Worm (Caenorhabditis elegans) whole organism, young adult: ENCODE results near the gene F38A1.11.

Experiments
- C06A6.2 ChIP-seq: fragments of 200-800 bp; sonication (Bioruptor generic); conservative IDR thresholded peaks from 2 replicates; pipeline ENCODE4 v1.3.6; 2022; ENCODE audit warnings: missing genetic modification characterization, missing compliant biosample characterization
- C17E4.6 ChIP-seq: fragments of 200-800 bp; sonication (Bioruptor generic); IDR thresholded peaks from 2 replicates; pipeline ENCODE4 v1.3.6; 2022; ENCODE audit warnings: missing genetic modification reagents, missing genetic modification characterization, missing compliant biosample characterization
- F10E7.11 ChIP-seq: sonication (generic microtip); optimal IDR thresholded peaks from 2 replicates; lab custom pipeline; 2017; ENCODE audit warnings: mild to moderate bottlenecking, missing genetic modification characterization, moderate library complexity, missing compliant biosample characterization
- F23B12.7 ChIP-seq: sonication (generic microtip); optimal IDR thresholded peaks from 2 replicates; lab custom pipeline; 2017; ENCODE audit warnings: missing genetic modification characterization, mild to moderate bottlenecking, missing compliant biosample characterization, antibody characterized with exemption, moderate library complexity; ENCODE audit not compliant: insufficient read depth
- F52B5.7 ChIP-seq: sonication (generic microtip); optimal IDR thresholded peaks from 2 replicates; lab custom pipeline; 2016; ENCODE audit warnings: mild to moderate bottlenecking, missing genetic modification characterization, missing compliant biosample characterization
- F55B11.4 ChIP-seq: sonication (generic microtip); optimal IDR thresholded peaks from 2 replicates; lab custom pipeline; 2016; ENCODE audit warnings: missing compliant biosample characterization, missing genetic modification characterization, borderline replicate concordance; ENCODE audit not compliant: insufficient read depth
- F57A8.1 ChIP-seq: fragments of 200-800 bp; sonication (Bioruptor generic); optimal IDR thresholded peaks from 2 replicates; lab custom pipeline; 2018; ENCODE audit warnings: mild to moderate bottlenecking, missing genetic modification characterization, moderate library complexity, missing compliant biosample characterization
- K12H6.12 ChIP-seq: fragments of 200-800 bp; sonication (Bioruptor generic); optimal IDR thresholded peaks from 2 replicates; lab custom pipeline; 2018; ENCODE audit warnings: mild to moderate bottlenecking, missing genetic modification characterization, missing compliant biosample characterization
- Y56A3A.18 ChIP-seq: fragments of 200-800 bp; sonication (Bioruptor generic); IDR thresholded peaks from 2 replicates; pipeline ENCODE4 v1.3.6; 2022; ENCODE audit warnings: missing genetic modification reagents, missing genetic modification characterization, missing compliant biosample characterization
- cebp-1 ChIP-seq, 2 experiments: fragments of 200-800 bp in 1 of 2; sonication (Bioruptor generic) in 1 of 2; sonication (generic microtip) in 1 of 2; IDR thresholded peaks in 1 of 2; optimal IDR thresholded peaks in 1 of 2; 2 replicates each; pipeline versions ENCODE4 v1.3.6 to Lab custom; 2017 to 2022; ENCODE audit warnings: missing compliant biosample characterization in 2 of 2, missing genetic modification characterization in 2 of 2, mild to moderate bottlenecking in 1 of 2, missing genetic modification reagents in 1 of 2, moderate library complexity in 1 of 2
- ceh-100 ChIP-seq: fragments of 200-800 bp; sonication (Bioruptor generic); IDR thresholded peaks from 2 replicates; pipeline ENCODE4 v1.3.6; 2022; ENCODE audit warnings: missing genetic modification reagents, missing genetic modification characterization, missing compliant biosample characterization
- ceh-40 ChIP-seq: fragments of 200-800 bp; sonication (Bioruptor generic); IDR thresholded peaks from 2 replicates; pipeline ENCODE4 v1.3.6; 2022; ENCODE audit warnings: missing genetic modification characterization, missing compliant biosample characterization
- die-1 ChIP-seq: sonication (generic microtip); optimal IDR thresholded peaks from 2 replicates; lab custom pipeline; 2016; ENCODE audit warnings: missing genotype, mild to moderate bottlenecking, missing genetic modification characterization, missing compliant biosample characterization
- dox-1 ChIP-seq: fragments of 200-800 bp; sonication (Bioruptor generic); IDR thresholded peaks from 2 replicates; pipeline ENCODE4 v1.3.6; 2022; ENCODE audit warnings: missing genetic modification reagents, missing genetic modification characterization, missing compliant biosample characterization
- dpff-1 ChIP-seq: sonication (generic microtip); optimal IDR thresholded peaks from 2 replicates; lab custom pipeline; 2017; ENCODE audit warnings: mild to moderate bottlenecking, missing genetic modification characterization, missing compliant biosample characterization
- efl-1 ChIP-seq: fragments of 150-350 bp; optimal IDR thresholded peaks from 2 replicates; lab custom pipeline; 2014; ENCODE audit warnings: missing biosample characterization, missing genetic modification reagents, missing genetic modification characterization
- egl-44 ChIP-seq: fragments of 200-800 bp; sonication (Bioruptor generic); IDR thresholded peaks from 2 replicates; pipeline ENCODE4 v1.3.6; 2022; ENCODE audit warnings: missing genetic modification reagents, missing genetic modification characterization, missing compliant biosample characterization
- ets-4 ChIP-seq: fragments of 200-800 bp; sonication (Bioruptor generic); optimal IDR thresholded peaks from 2 replicates; lab custom pipeline; 2018; ENCODE audit warnings: mild to moderate bottlenecking, missing genetic modification characterization, missing compliant biosample characterization
- fkh-3 ChIP-seq: sonication (generic microtip); optimal IDR thresholded peaks from 2 replicates; lab custom pipeline; 2016; ENCODE audit warnings: mild to moderate bottlenecking, missing genetic modification characterization, missing compliant biosample characterization
- gei-17 ChIP-seq: fragments of 200-800 bp; sonication (Bioruptor generic); optimal IDR thresholded peaks from 2 replicates; lab custom pipeline; 2018; ENCODE audit warnings: mild to moderate bottlenecking, missing genetic modification characterization, missing compliant biosample characterization
- hlh-12 ChIP-seq: sonication (generic microtip); optimal IDR thresholded peaks from 2 replicates; lab custom pipeline; 2016; ENCODE audit warnings: missing genetic modification characterization, missing compliant biosample characterization
- hrde-1 ChIP-seq: sonication (generic microtip); optimal IDR thresholded peaks from 2 replicates; lab custom pipeline; 2016; ENCODE audit warnings: missing genetic modification characterization, mild to moderate bottlenecking, missing compliant biosample characterization, moderate library complexity, missing genotype, missing genetic modification reagents, borderline replicate concordance
- hsf-1 ChIP-seq: fragments of 200-800 bp; sonication (Bioruptor generic); IDR thresholded peaks from 2 replicates; pipeline ENCODE4 v1.3.6; 2022; ENCODE audit warnings: missing genetic modification reagents, missing genetic modification characterization, missing compliant biosample characterization
- let-607 ChIP-seq, 2 experiments: fragments of 200-800 bp in 1 of 2; sonication (Bioruptor generic) in 1 of 2; sonication (generic microtip) in 1 of 2; optimal IDR thresholded peaks; 2 replicates each; lab custom pipeline; 2016 to 2018; ENCODE audit warnings: mild to moderate bottlenecking in 2 of 2, missing compliant biosample characterization in 2 of 2, missing genetic modification characterization in 2 of 2, moderate library complexity in 2 of 2, missing genotype in 1 of 2
- lin-40 ChIP-seq: sonication (generic microtip); optimal IDR thresholded peaks from 2 replicates; lab custom pipeline; 2016; ENCODE audit warnings: missing genetic modification characterization, mild to moderate bottlenecking, missing compliant biosample characterization, missing genotype, missing genetic modification reagents
- madf-10 ChIP-seq: sonication (generic microtip); optimal IDR thresholded peaks from 2 replicates; lab custom pipeline; 2016; ENCODE audit warnings: mild to moderate bottlenecking, missing genetic modification characterization, missing compliant biosample characterization
- madf-8 ChIP-seq: fragments of 200-800 bp; sonication (Bioruptor generic); conservative IDR thresholded peaks from 2 replicates; pipeline ENCODE4 v1.3.6; 2022; ENCODE audit warnings: missing genetic modification reagents, missing genetic modification characterization, missing compliant biosample characterization
- mcd-1 ChIP-seq: fragments of 200-800 bp; sonication (Bioruptor generic); IDR thresholded peaks from 2 replicates; pipeline ENCODE4 v1.3.6; 2022; ENCODE audit warnings: missing genetic modification reagents, missing genetic modification characterization, missing compliant biosample characterization
- nfya-1 ChIP-seq: sonication (generic microtip); optimal IDR thresholded peaks from 2 replicates; lab custom pipeline; 2017; ENCODE audit warnings: antibody characterized with exemption, missing compliant biosample characterization, missing genetic modification characterization, borderline replicate concordance; ENCODE audit not compliant: insufficient read depth
- nfya-2 ChIP-seq: fragments of 200-800 bp; sonication (Bioruptor generic); IDR thresholded peaks from 2 replicates; pipeline ENCODE4 v1.3.6; 2022; ENCODE audit warnings: missing genetic modification reagents, missing genetic modification characterization, missing compliant biosample characterization
- nhr-27 ChIP-seq: fragments of 200-800 bp; sonication (Bioruptor generic); optimal IDR thresholded peaks from 2 replicates; lab custom pipeline; 2018; ENCODE audit warnings: mild to moderate bottlenecking, missing genetic modification characterization, moderate library complexity, missing compliant biosample characterization
- pbrm-1 ChIP-seq: fragments of 200-800 bp; sonication (Bioruptor generic); IDR thresholded peaks from 2 replicates; pipeline ENCODE4 v1.3.6; 2022; ENCODE audit warnings: missing genetic modification reagents, missing genetic modification characterization, missing compliant biosample characterization
- pha-4 ChIP-seq: fragments of 150-350 bp; sonication (generic microtip); optimal IDR thresholded peaks from 2 replicates; lab custom pipeline; 2014; ENCODE audit warnings: missing biosample characterization, missing genetic modification reagents, missing genetic modification characterization
- rpc-1 ChIP-seq, 2 experiments: fragments of 150-350 bp in 1 of 2; sonication (generic microtip) in 1 of 2; optimal IDR thresholded peaks; 2 replicates each; lab custom pipeline; 2014 to 2018; ENCODE audit warnings: missing biosample characterization in 1 of 2, missing genetic modification characterization in 1 of 2, missing genetic modification reagents in 1 of 2, missing genotype in 1 of 2
- sdz-38 ChIP-seq: sonication (generic microtip); optimal IDR thresholded peaks from 2 replicates; lab custom pipeline; 2016; ENCODE audit warnings: missing genotype, missing genetic modification characterization, missing compliant biosample characterization
- snpc-1.1 ChIP-seq: sonication (generic microtip); optimal IDR thresholded peaks from 2 replicates; lab custom pipeline; 2017; ENCODE audit warnings: missing genetic modification characterization, mild to moderate bottlenecking, missing compliant biosample characterization, antibody characterized with exemption, moderate library complexity, missing genotype, missing genetic modification reagents; ENCODE audit not compliant: insufficient read depth
- snpc-1.3 ChIP-seq: sonication (generic microtip); optimal IDR thresholded peaks from 2 replicates; lab custom pipeline; 2017; ENCODE audit warnings: missing genetic modification characterization, mild to moderate bottlenecking, missing compliant biosample characterization, antibody characterized with exemption, moderate library complexity, missing genotype, missing genetic modification reagents; ENCODE audit not compliant: insufficient read depth
- tbp1 ChIP-seq: fragments of 200-800 bp; sonication (Bioruptor generic); optimal IDR thresholded peaks from 2 replicates; lab custom pipeline; 2018; ENCODE audit warnings: mild to moderate bottlenecking, missing genetic modification characterization, missing compliant biosample characterization
- tbx-9 ChIP-seq: sonication (generic microtip); optimal IDR thresholded peaks from 2 replicates; lab custom pipeline; 2016; ENCODE audit warnings: borderline replicate concordance, missing genetic modification characterization, inconsistent platforms, missing compliant biosample characterization
- tlf-1 ChIP-seq: fragments of 200-800 bp; sonication (Bioruptor generic); optimal IDR thresholded peaks from 2 replicates; lab custom pipeline; 2018; ENCODE audit warnings: mild to moderate bottlenecking, missing genetic modification characterization, missing compliant biosample characterization
- xnd-1 ChIP-seq: sonication (generic microtip); optimal IDR thresholded peaks from 2 replicates; lab custom pipeline; 2016; ENCODE audit warnings: missing genotype, missing genetic modification reagents, missing genetic modification characterization, missing compliant biosample characterization
- zim-3 ChIP-seq: sonication (generic microtip); optimal IDR thresholded peaks from 2 replicates; lab custom pipeline; 2017; ENCODE audit warnings: mild to moderate bottlenecking, missing genetic modification characterization, moderate library complexity, missing compliant biosample characterization
- ztf-3 ChIP-seq: fragments of 200-800 bp; sonication (Bioruptor generic); optimal IDR thresholded peaks from 2 replicates; lab custom pipeline; 2018; ENCODE audit warnings: mild to moderate bottlenecking, missing genetic modification characterization, missing compliant biosample characterization
- ztf-6 ChIP-seq: fragments of 200-800 bp; sonication (Bioruptor generic); IDR thresholded peaks from 2 replicates; pipeline ENCODE4 v1.3.6; 2022; ENCODE audit warnings: missing genetic modification reagents, missing genetic modification characterization, missing compliant biosample characterization

F38A1.11 gene

ce11 chrIV:1277067-1277466, 29.9 kb downstream of the F38A1.11 start (continued):
- no peak for TF ChIP-seq K12H6.12 (tag; lab: Kevin White, UChicago)
- TF ChIP-seq F57A8.1 = no peak
- TF ChIP-seq dpff-1 (tag; lab: Kevin White, UChicago) = no peak
- TF ChIP-seq efl-1 (GFP tag; lab: Kevin White, UChicago) = peak; percentile 87
- TF ChIP-seq mcd-1 = peak; percentile 25; the same call in 1 of the 2 replicates
- TF ChIP-seq pbrm-1 (GFP tag; lab: Robert Waterston, UW) = 0 out of 2 replicates have a peak, but pooled peaks have one; percentile 26
- TF ChIP-seq nfya-2 (GFP tag; lab: Robert Waterston, UW) = no peak
- TF ChIP-seq C17E4.6 = no peak
- no peak for TF ChIP-seq ceh-40 (GFP tag; lab: Robert Waterston, UW)
- no peak for TF ChIP-seq F55B11.4
- TF ChIP-seq ztf-6 (GFP tag; lab: Robert Waterston, UW) = no peak
- peak; percentile 53 for TF ChIP-seq tlf-1 (GFP tag; lab: Kevin White, UChicago)
- TF ChIP-seq madf-8 (GFP tag; lab: Robert Waterston, UW) = peak; percentile 81
- TF ChIP-seq cebp-1 (GFP tag; IDR thresholded peaks at IDR 0.05; lab: Robert Waterston, UW) = no peak
- no peak for TF ChIP-seq cebp-1 (tag; optimal IDR thresholded peaks at IDR 0.05; lab: Kevin White, UChicago)
- TF ChIP-seq xnd-1 = peak; percentile 75
- TF ChIP-seq rpc-1 (optimal IDR thresholded peaks at IDR 0.05; lab: Kevin White, UChicago) = no peak
- no peak for TF ChIP-seq rpc-1 (tag; optimal IDR thresholded peaks at IDR 0.05; lab: Kevin White, UChicago)
- TF ChIP-seq F23B12.7 (tag; lab: Kevin White, UChicago) = no peak
- TF ChIP-seq hsf-1 (GFP tag; lab: Robert Waterston, UW) = peak; percentile 22; the same call in 1 of the 2 replicates
- no peak for TF ChIP-seq ets-4 (GFP tag; lab: Kevin White, UChicago)
- TF ChIP-seq let-607 (tag; optimal IDR thresholded peaks at IDR 0.05; lab: Kevin White, UChicago) = no peak
- TF ChIP-seq dox-1 (GFP tag; lab: Robert Waterston, UW) = peak; percentile 25; the same call in 1 of the 2 replicates
- TF ChIP-seq zim-3 (tag; lab: Kevin White, UChicago) = no peak
- TF ChIP-seq ztf-3 (GFP tag; lab: Kevin White, UChicago) = no peak
- TF ChIP-seq hlh-12 = no peak
- TF ChIP-seq tbp1 = peak; percentile 33
- no peak for TF ChIP-seq ceh-100 (GFP tag; lab: Robert Waterston, UW)
- TF ChIP-seq C06A6.2 = no peak
- TF ChIP-seq lin-40 (tag; lab: Kevin White, UChicago) = no peak
- TF ChIP-seq F10E7.11 (tag; lab: Kevin White, UChicago) = no peak
- no peak for TF ChIP-seq sdz-38 (tag; lab: Kevin White, UChicago)
- TF ChIP-seq tbx-9 = no peak
- no peak for TF ChIP-seq egl-44
- TF ChIP-seq F52B5.7 (tag; lab: Kevin White, UChicago) = no peak
- no peak for TF ChIP-seq nhr-27 (tag; lab: Kevin White, UChicago)
- TF ChIP-seq die-1 (tag; lab: Kevin White, UChicago) = no peak

- TF ChIP-seq Y56A3A.18 (GFP tag; lab: Robert Waterston, UW) = no peak
- no peak for TF ChIP-seq pha-4 (tag; lab: Kevin White, UChicago)
- no peak for TF ChIP-seq snpc-1.3
- TF ChIP-seq xnd-1 = no peak
- no peak for TF ChIP-seq fkh-3 (tag; lab: Kevin White, UChicago)
- TF ChIP-seq tlf-1 (GFP tag; lab: Kevin White, UChicago) = no peak
- TF ChIP-seq gei-17 (GFP tag; lab: Kevin White, UChicago) = no peak
- TF ChIP-seq snpc-1.1 (tag; lab: Kevin White, UChicago) = no peak
- no peak for TF ChIP-seq madf-10 (tag; lab: Kevin White, UChicago)
- no peak for TF ChIP-seq nfya-1
- TF ChIP-seq hrde-1 (tag; lab: Kevin White, UChicago) = no peak
Observed at ce11 chrIV:1278945-1279344, 31.8 kb downstream of the F38A1.11 start.
